Fruit fly (Drosophila melanogaster) whole organism, embryonic: ENCODE data around the gene lwr.

ENCODE experiments used
- B-H1 ChIP-seq: fragments of 200-800 bp; sonication (Bioruptor generic); IDR thresholded peaks from 3 replicates; pipeline ENCODE4 v1.3.6; 2022; ENCODE audit warnings: missing biosample characterization, missing genetic modification characterization
- CG10209 ChIP-seq: fragments of 200-800 bp; sonication (Bioruptor generic); optimal IDR thresholded peaks from 3 replicates; lab custom pipeline; 2017; ENCODE audit warnings: missing biosample characterization, mild to moderate bottlenecking, missing genetic modification characterization, missing genetic modification reagents
- CG12155 ChIP-seq: fragments of 200-800 bp; sonication (Bioruptor generic); optimal IDR thresholded peaks from 3 replicates; lab custom pipeline; 2016; ENCODE audit warnings: missing biosample characterization, missing genetic modification characterization
- CG13775 ChIP-seq: fragments of 200-800 bp; sonication (Bioruptor generic); optimal IDR thresholded peaks from 3 replicates; lab custom pipeline; 2017; ENCODE audit warnings: missing biosample characterization, mild to moderate bottlenecking, missing genetic modification characterization
- CG14710 ChIP-seq: fragments of 200-800 bp; sonication (Bioruptor generic); optimal IDR thresholded peaks from 3 replicates; lab custom pipeline; 2019; ENCODE audit warnings: missing biosample characterization, mild to moderate bottlenecking, missing genetic modification characterization, moderate library complexity
- CG17186 ChIP-seq: fragments of 200-800 bp; sonication (Bioruptor generic); optimal IDR thresholded peaks from 3 replicates; lab custom pipeline; 2017; ENCODE audit warnings: missing biosample characterization, missing genetic modification reagents, missing genetic modification characterization
- CG17568 ChIP-seq: fragments of 200-800 bp; sonication (Bioruptor generic); optimal IDR thresholded peaks from 2 replicates; lab custom pipeline; 2018; ENCODE audit warnings: missing biosample characterization, mild to moderate bottlenecking, missing genetic modification characterization, moderate library complexity
- CG2116 ChIP-seq: fragments of 200-800 bp; sonication (Bioruptor generic); optimal IDR thresholded peaks from 3 replicates; lab custom pipeline; 2018; ENCODE audit warnings: missing biosample characterization, mild to moderate bottlenecking, missing genetic modification characterization
- CG32772 ChIP-seq: fragments of 200-800 bp; sonication (Bioruptor generic); IDR thresholded peaks from 2 replicates; pipeline ENCODE4 v1.3.6; 2022; ENCODE audit warnings: missing biosample characterization, missing genetic modification characterization
- CG3995 ChIP-seq: fragments of 200-800 bp; sonication (Bioruptor generic); optimal IDR thresholded peaks from 3 replicates; lab custom pipeline; 2016; ENCODE audit warnings: missing biosample characterization, missing genetic modification characterization
- CG6654 ChIP-seq: fragments of 200-800 bp; sonication (Bioruptor generic); optimal IDR thresholded peaks from 2 replicates; lab custom pipeline; 2017; ENCODE audit warnings: missing biosample characterization, mild to moderate bottlenecking, missing genetic modification characterization
- CG6813 ChIP-seq: fragments of 200-800 bp; sonication (Bioruptor generic); optimal IDR thresholded peaks from 2 replicates; lab custom pipeline; 2017; ENCODE audit warnings: missing biosample characterization, missing genetic modification characterization, mild to moderate bottlenecking, moderate library complexity, missing genetic modification reagents
- CG7839 ChIP-seq: fragments of 200-800 bp; sonication (Bioruptor generic); optimal IDR thresholded peaks from 3 replicates; lab custom pipeline; 2018; ENCODE audit warnings: missing biosample characterization, mild to moderate bottlenecking, missing genetic modification characterization, moderate library complexity
- CG8924 ChIP-seq: fragments of 200-800 bp; optimal IDR thresholded peaks from 3 replicates; lab custom pipeline; 2019; ENCODE audit warnings: missing biosample characterization, mild to moderate bottlenecking, missing genetic modification characterization, moderate library complexity
- Chrac-16 ChIP-seq: fragments of 200-800 bp; sonication (Bioruptor generic); optimal IDR thresholded peaks from 3 replicates; lab custom pipeline; 2016; ENCODE audit warnings: missing biosample characterization, missing genetic modification characterization
- D ChIP-seq, 2 experiments: fragments of 200-800 bp in 1 of 2; fragments of >200 bp in 1 of 2; sonication (Bioruptor generic) in 1 of 2; optimal IDR thresholded peaks; 2 replicates in 1 of 2; 3 replicates in 1 of 2; lab custom pipeline; 2017; ENCODE audit warnings: mild to moderate bottlenecking in 1 of 2, missing biosample characterization in 1 of 2, missing genetic modification characterization in 1 of 2, missing genetic modification reagents in 1 of 2
- Drgx ChIP-seq: fragments of 200-800 bp; sonication (Bioruptor generic); IDR thresholded peaks from 2 replicates; pipeline ENCODE4 v1.3.6; 2022; ENCODE audit warnings: missing biosample characterization, missing genetic modification characterization
- E2f2 ChIP-seq: fragments of 200-800 bp; sonication (Bioruptor generic); IDR thresholded peaks from 2 replicates; pipeline ENCODE4 v1.3.6; 2022; ENCODE audit warnings: missing biosample characterization, missing genetic modification characterization
- Hr78 ChIP-seq, 2 experiments: fragments of 200-800 bp in 1 of 2; fragments of >200 bp in 1 of 2; sonication (Bioruptor generic) in 1 of 2; optimal IDR thresholded peaks; 2 replicates each; lab custom pipeline; 2017 to 2019; ENCODE audit warnings: missing biosample characterization in 2 of 2, missing genetic modification characterization in 2 of 2, mild to moderate bottlenecking in 1 of 2, moderate library complexity in 1 of 2
- Jarid2 ChIP-seq: fragments of 200-800 bp; sonication (Bioruptor generic); optimal IDR thresholded peaks from 3 replicates; lab custom pipeline; 2017; ENCODE audit warnings: mild to moderate bottlenecking, missing biosample characterization, missing genetic modification reagents, missing genetic modification characterization
- Kr ChIP-seq: fragments of 200-800 bp; sonication (Bioruptor generic); optimal IDR thresholded peaks from 2 replicates; lab custom pipeline; 2017; ENCODE audit warnings: missing biosample characterization, mild to moderate bottlenecking, missing genetic modification characterization
- NK7.1 ChIP-seq: fragments of 200-800 bp; sonication (Bioruptor generic); optimal IDR thresholded peaks from 3 replicates; lab custom pipeline; 2016; ENCODE audit warnings: missing biosample characterization, missing genetic modification characterization
- Neu2 ChIP-seq: fragments of 200-800 bp; sonication (Bioruptor generic); optimal IDR thresholded peaks from 3 replicates; lab custom pipeline; 2016; ENCODE audit warnings: missing biosample characterization, missing genetic modification characterization, borderline replicate concordance
- Nf-YC ChIP-seq: fragments of 200-800 bp; optimal IDR thresholded peaks from 3 replicates; lab custom pipeline; 2019; ENCODE audit warnings: missing biosample characterization, mild to moderate bottlenecking, missing genetic modification characterization, moderate library complexity
- Opbp ChIP-seq: fragments of 200-800 bp; sonication (Bioruptor generic); IDR thresholded peaks from 3 replicates; pipeline ENCODE4 v1.3.6; 2022; ENCODE audit warnings: missing biosample characterization, missing genetic modification characterization; ENCODE audit not compliant: partially characterized antibody
- Sox100B ChIP-seq: fragments of 200-800 bp; sonication (Bioruptor generic); optimal IDR thresholded peaks from 3 replicates; lab custom pipeline; 2018; ENCODE audit warnings: missing biosample characterization, mild to moderate bottlenecking, missing genetic modification characterization
- Taf1 ChIP-seq: fragments of 200-800 bp; sonication (Bioruptor generic); IDR thresholded peaks from 2 replicates; pipeline ENCODE4 v1.3.6; 2022; ENCODE audit warnings: missing biosample characterization, missing genetic modification characterization
- Usf ChIP-seq: fragments of 200-800 bp; sonication (Bioruptor generic); optimal IDR thresholded peaks from 2 replicates; lab custom pipeline; 2017; ENCODE audit warnings: missing genotype, missing biosample characterization, missing genetic modification characterization
- Xrp1 ChIP-seq: fragments of 200-800 bp; sonication (Bioruptor generic); IDR thresholded peaks from 2 replicates; pipeline ENCODE4 v1.3.6; 2022; ENCODE audit warnings: missing biosample characterization, missing genetic modification characterization
- abd-A ChIP-seq: fragments of 200-800 bp; sonication (Bioruptor generic); optimal IDR thresholded peaks from 3 replicates; lab custom pipeline; 2019; ENCODE audit warnings: missing biosample characterization, mild to moderate bottlenecking, missing genetic modification characterization, moderate library complexity
- bab2 ChIP-seq: fragments of 200-800 bp; sonication (Bioruptor generic); optimal IDR thresholded peaks from 2 replicates; lab custom pipeline; 2016; ENCODE audit warnings: missing biosample characterization, missing genetic modification characterization
- corto ChIP-seq: fragments of 200-800 bp; sonication (Bioruptor generic); optimal IDR thresholded peaks from 2 replicates; lab custom pipeline; 2016; ENCODE audit warnings: missing biosample characterization, mild to moderate bottlenecking, missing genetic modification characterization, moderate library complexity
- disco-r ChIP-seq: fragments of 200-800 bp; sonication (Bioruptor generic); optimal IDR thresholded peaks from 2 replicates; lab custom pipeline; 2016; ENCODE audit warnings: missing biosample characterization, missing genetic modification characterization
- eve ChIP-seq, 2 experiments: fragments of >200 bp; optimal IDR thresholded peaks; 2 replicates each; lab custom pipeline; 2017; ENCODE audit warnings: missing biosample characterization in 2 of 2, missing genetic modification characterization in 2 of 2
- kah ChIP-seq: fragments of 200-800 bp; sonication (Bioruptor generic); optimal IDR thresholded peaks from 2 replicates; lab custom pipeline; 2018; ENCODE audit warnings: missing biosample characterization, mild to moderate bottlenecking, missing genetic modification characterization
- ken ChIP-seq: fragments of 200-800 bp; sonication (Bioruptor generic); IDR thresholded peaks from 3 replicates; pipeline ENCODE4 v1.3.6; 2022; ENCODE audit warnings: missing biosample characterization, missing genetic modification characterization
- knrl ChIP-seq: fragments of 200-800 bp; sonication (Bioruptor generic); IDR thresholded peaks from 3 replicates; pipeline ENCODE4 v1.3.6; 2022; ENCODE audit warnings: missing biosample characterization, missing genetic modification characterization; ENCODE audit not compliant: partially characterized antibody
- lmd ChIP-seq: fragments of 200-800 bp; sonication (Bioruptor generic); IDR thresholded peaks from 2 replicates; pipeline ENCODE4 v1.3.6; 2022; ENCODE audit warnings: missing biosample characterization, missing genetic modification characterization
- otp ChIP-seq: fragments of 200-800 bp; sonication (Bioruptor generic); IDR thresholded peaks from 3 replicates; pipeline ENCODE4, ENCODE4 v1.3.6; 2022; ENCODE audit warnings: missing biosample characterization, missing genetic modification characterization
- ranshi ChIP-seq: fragments of 200-800 bp; sonication (Bioruptor generic); IDR thresholded peaks from 2 replicates; pipeline ENCODE4 v1.3.6; 2022; ENCODE audit warnings: missing biosample characterization, missing genetic modification characterization
- schlank ChIP-seq: fragments of 200-800 bp; sonication (Bioruptor generic); optimal IDR thresholded peaks from 2 replicates; lab custom pipeline; 2018; ENCODE audit warnings: missing biosample characterization, mild to moderate bottlenecking, missing genetic modification characterization
- trem ChIP-seq: fragments of 200-800 bp; optimal IDR thresholded peaks from 3 replicates; lab custom pipeline; 2019; ENCODE audit warnings: missing biosample characterization, mild to moderate bottlenecking, missing genetic modification characterization, moderate library complexity
- vnd ChIP-seq: fragments of 200-800 bp; sonication (Bioruptor generic); IDR thresholded peaks from 3 replicates; pipeline ENCODE4 v1.3.6; 2022; ENCODE audit warnings: missing biosample characterization, missing genetic modification characterization; ENCODE audit not compliant: partially characterized antibody
- wdn ChIP-seq: fragments of 200-800 bp; sonication (Bioruptor generic); IDR thresholded peaks from 2 replicates; pipeline ENCODE4 v1.3.6; 2022; ENCODE audit warnings: missing biosample characterization, missing genetic modification characterization
- wek ChIP-seq: fragments of 200-800 bp; sonication (Bioruptor generic); optimal IDR thresholded peaks from 3 replicates; lab custom pipeline; 2018; ENCODE audit warnings: missing biosample characterization, mild to moderate bottlenecking, missing genetic modification characterization, moderate library complexity
- wor ChIP-seq: fragments of 200-800 bp; sonication (Bioruptor generic); IDR thresholded peaks from 2 replicates; pipeline ENCODE4 v1.3.6; 2022; ENCODE audit warnings: missing biosample characterization, missing genetic modification characterization
- zen ChIP-seq: fragments of 200-800 bp; sonication (Bioruptor generic); optimal IDR thresholded peaks from 3 replicates; lab custom pipeline; 2018; ENCODE audit warnings: missing biosample characterization, mild to moderate bottlenecking, missing genetic modification characterization, moderate library complexity

lwr gene

dm6 chr2L:516032-516993, 26.1 kb downstream of the lwr start (continued):
- TF ChIP-seq abd-A (tag; lab: Kevin White, UChicago) (peak; percentile 74), otp (GFP tag; lab: Robert Waterston, UW) (peak; percentile 64; the same call in 2 of the 3 replicates), CG3995 (GFP tag; lab: Kevin White, UChicago) (no peak), CG14710 (peak; percentile 78), ranshi (peak; percentile 71), CG13775 (GFP tag; lab: Kevin White, UChicago) (peak; percentile 57), CG6813 (peak; percentile 75), Sox100B (GFP tag; lab: Kevin White, UChicago) (peak; percentile 56), Jarid2 (GFP tag; lab: Kevin White, UChicago) (peak; percentile 48), CG17186 (GFP tag; lab: Kevin White, UChicago) (peak; percentile 48), vnd (GFP tag; lab: Robert Waterston, UW) (no peak), wek (GFP tag; lab: Kevin White, UChicago) (no peak), Usf (GFP tag; lab: Kevin White, UChicago) (peak; percentile 23), Xrp1 (peak; percentile 92), CG7839 (peak; percentile 79), B-H1 (GFP tag; lab: Robert Waterston, UW) (peak; percentile 64), ken (GFP tag; lab: Robert Waterston, UW) (peak; percentile 75), eve (GFP tag; optimal IDR thresholded peaks at IDR 0.05; lab: Kevin White, UChicago) (peak in 1 of 2 experiments; percentile 59), Opbp (GFP tag; lab: Robert Waterston, UW) (no peak), wdn (GFP tag; lab: Robert Waterston, UW) (peak; percentile 68), zen (tag; lab: Kevin White, UChicago) (peak; percentile 70), disco-r (GFP tag; lab: Kevin White, UChicago) (no peak), kah (GFP tag; lab: Kevin White, UChicago) (peak; percentile 65), knrl (no peak), CG6654 (GFP tag; lab: Kevin White, UChicago) (peak; percentile 55), Taf1 (GFP tag; lab: Robert Waterston, UW) (peak; percentile 51), wor (GFP tag; lab: Robert Waterston, UW) (peak; percentile 69), CG32772 (GFP tag; lab: Robert Waterston, UW) (peak; percentile 83), CG2116 (GFP tag; lab: Kevin White, UChicago) (peak; percentile 35), Neu2 (GFP tag; lab: Kevin White, UChicago) (no peak), CG12155 (GFP tag; lab: Kevin White, UChicago) (peak; percentile 50), trem (tag; lab: Kevin White, UChicago) (peak; percentile 75), corto (GFP tag; lab: Kevin White, UChicago) (no peak), Kr (GFP tag; lab: Kevin White, UChicago) (no peak), Chrac-16 (GFP tag; lab: Kevin White, UChicago) (peak; percentile 78), Hr78 (GFP tag; optimal IDR thresholded peaks at IDR 0.05; lab: Kevin White, UChicago) (peak in 1 of 2 experiments; percentile 55), schlank (no peak), CG8924 (tag; lab: Kevin White, UChicago) (peak; percentile 80), E2f2 (GFP tag; lab: Robert Waterston, UW) (peak; percentile 44; the same call in 1 of the 2 replicates), bab2 (peak; percentile 63), Nf-YC (tag; lab: Kevin White, UChicago) (peak; percentile 90), CG17568 (GFP tag; lab: Kevin White, UChicago) (peak; percentile 39), D (optimal IDR thresholded peaks at IDR 0.05; lab: Kevin White, UChicago) (no peak), D (GFP tag; optimal IDR thresholded peaks at IDR 0.05; lab: Kevin White, UChicago) (peak; percentile 80), NK7.1 (no peak), CG10209 (GFP tag; lab: Kevin White, UChicago) (peak; percentile 67), Drgx (peak; percentile 61), lmd (GFP tag; lab: Robert Waterston, UW) (peak; percentile 77)
